Worm (Caenorhabditis elegans) whole organism, young adult: Measurements from ENCODE around the gene ifet-1.

Experiments
- B0261.1 ChIP-seq: sonication (generic microtip); optimal IDR thresholded peaks from 2 replicates; lab custom pipeline; 2016; ENCODE audit warnings: mild to moderate bottlenecking, missing genetic modification characterization, moderate library complexity, missing compliant biosample characterization
- C06A6.2 ChIP-seq: fragments of 200-800 bp; sonication (Bioruptor generic); conservative IDR thresholded peaks from 2 replicates; pipeline ENCODE4 v1.3.6; 2022; ENCODE audit warnings: missing genetic modification characterization, missing compliant biosample characterization
- F10E7.11 ChIP-seq: sonication (generic microtip); optimal IDR thresholded peaks from 2 replicates; lab custom pipeline; 2017; ENCODE audit warnings: mild to moderate bottlenecking, missing genetic modification characterization, moderate library complexity, missing compliant biosample characterization
- F23B12.7 ChIP-seq: sonication (generic microtip); optimal IDR thresholded peaks from 2 replicates; lab custom pipeline; 2017; ENCODE audit warnings: missing genetic modification characterization, mild to moderate bottlenecking, missing compliant biosample characterization, antibody characterized with exemption, moderate library complexity; ENCODE audit not compliant: insufficient read depth
- F33H1.4 ChIP-seq: fragments of 200-800 bp; sonication (Bioruptor generic); IDR thresholded peaks from 2 replicates; pipeline ENCODE4 v1.3.6; 2022; ENCODE audit warnings: missing genetic modification reagents, missing genetic modification characterization, missing compliant biosample characterization
- F49E8.2 ChIP-seq: sonication (generic microtip); optimal IDR thresholded peaks from 3 replicates; lab custom pipeline; 2017; ENCODE audit warnings: missing genetic modification characterization, mild to moderate bottlenecking, missing compliant biosample characterization, antibody characterized with exemption, moderate library complexity; ENCODE audit not compliant: insufficient read depth
- F52B5.7 ChIP-seq: sonication (generic microtip); optimal IDR thresholded peaks from 2 replicates; lab custom pipeline; 2016; ENCODE audit warnings: mild to moderate bottlenecking, missing genetic modification characterization, missing compliant biosample characterization
- F57C9.4 ChIP-seq: sonication (generic microtip); optimal IDR thresholded peaks from 2 replicates; lab custom pipeline; 2017; ENCODE audit warnings: mild to moderate bottlenecking, missing genetic modification characterization, missing compliant biosample characterization
- T26A5.8 ChIP-seq: sonication (generic microtip); optimal IDR thresholded peaks from 2 replicates; lab custom pipeline; 2016; ENCODE audit warnings: missing genetic modification characterization, missing compliant biosample characterization
- Y56A3A.18 ChIP-seq: fragments of 200-800 bp; sonication (Bioruptor generic); IDR thresholded peaks from 2 replicates; pipeline ENCODE4 v1.3.6; 2022; ENCODE audit warnings: missing genetic modification reagents, missing genetic modification characterization, missing compliant biosample characterization
- aptf-2 ChIP-seq: fragments of 200-800 bp; sonication (Bioruptor generic); conservative IDR thresholded peaks from 2 replicates; pipeline ENCODE4 v1.3.6; 2022; ENCODE audit warnings: missing genetic modification reagents, missing genetic modification characterization, missing compliant biosample characterization
- attf-5 ChIP-seq: fragments of 200-800 bp; sonication (Bioruptor generic); optimal IDR thresholded peaks from 2 replicates; lab custom pipeline; 2018; ENCODE audit warnings: mild to moderate bottlenecking, missing genetic modification characterization, missing compliant biosample characterization
- bed-1 ChIP-seq: fragments of 200-800 bp; sonication (Bioruptor generic); IDR thresholded peaks from 2 replicates; pipeline ENCODE4 v1.3.6; 2022; ENCODE audit warnings: missing genetic modification reagents, missing genetic modification characterization, missing compliant biosample characterization
- ceh-100 ChIP-seq: fragments of 200-800 bp; sonication (Bioruptor generic); IDR thresholded peaks from 2 replicates; pipeline ENCODE4 v1.3.6; 2022; ENCODE audit warnings: missing genetic modification reagents, missing genetic modification characterization, missing compliant biosample characterization
- ceh-58 ChIP-seq: fragments of 200-800 bp; sonication (Bioruptor generic); IDR thresholded peaks from 2 replicates; pipeline ENCODE4 v1.3.6; 2022; ENCODE audit warnings: missing genetic modification characterization, missing compliant biosample characterization
- chd-7 ChIP-seq: sonication (generic microtip); optimal IDR thresholded peaks from 2 replicates; lab custom pipeline; 2016; ENCODE audit warnings: mild to moderate bottlenecking, missing genetic modification characterization, moderate library complexity, missing compliant biosample characterization
- dpl-1 ChIP-seq: fragments of 150-350 bp; optimal IDR thresholded peaks from 2 replicates; lab custom pipeline; 2014; ENCODE audit warnings: missing biosample characterization, missing genetic modification reagents, missing genetic modification characterization
- egrh-3 ChIP-seq: fragments of 200-800 bp; sonication (Bioruptor generic); IDR thresholded peaks from 2 replicates; pipeline ENCODE4 v1.3.6; 2022; ENCODE audit warnings: missing genetic modification reagents, missing genetic modification characterization, missing compliant biosample characterization
- ekl-4 ChIP-seq: fragments of 200-800 bp; sonication (Bioruptor generic); IDR thresholded peaks from 2 replicates; pipeline ENCODE4 v1.3.6; 2022; ENCODE audit warnings: missing genetic modification reagents, missing genetic modification characterization, missing compliant biosample characterization
- him-1 ChIP-seq: sonication (generic microtip); optimal IDR thresholded peaks from 2 replicates; lab custom pipeline; 2016; ENCODE audit warnings: missing genotype, missing genetic modification reagents, missing genetic modification characterization, missing compliant biosample characterization
- hmg-1.2 ChIP-seq: fragments of 200-800 bp; sonication (Bioruptor generic); IDR thresholded peaks from 2 replicates; pipeline ENCODE4 v1.3.6; 2022; ENCODE audit warnings: missing genetic modification reagents, missing genetic modification characterization, missing compliant biosample characterization
- lin-26 ChIP-seq: fragments of 200-800 bp; sonication (Bioruptor generic); IDR thresholded peaks from 2 replicates; pipeline ENCODE4 v1.3.6; 2022; ENCODE audit warnings: missing genetic modification reagents, missing genetic modification characterization, missing compliant biosample characterization
- lin-40 ChIP-seq: sonication (generic microtip); optimal IDR thresholded peaks from 2 replicates; lab custom pipeline; 2016; ENCODE audit warnings: missing genetic modification characterization, mild to moderate bottlenecking, missing compliant biosample characterization, missing genotype, missing genetic modification reagents
- lin-54 ChIP-seq: fragments of 200-800 bp; sonication (Bioruptor generic); optimal IDR thresholded peaks from 2 replicates; lab custom pipeline; 2018; ENCODE audit warnings: mild to moderate bottlenecking, missing genetic modification characterization, missing compliant biosample characterization
- madf-8 ChIP-seq: fragments of 200-800 bp; sonication (Bioruptor generic); conservative IDR thresholded peaks from 2 replicates; pipeline ENCODE4 v1.3.6; 2022; ENCODE audit warnings: missing genetic modification reagents, missing genetic modification characterization, missing compliant biosample characterization
- mcd-1 ChIP-seq: fragments of 200-800 bp; sonication (Bioruptor generic); IDR thresholded peaks from 2 replicates; pipeline ENCODE4 v1.3.6; 2022; ENCODE audit warnings: missing genetic modification reagents, missing genetic modification characterization, missing compliant biosample characterization
- mel-28 ChIP-seq: sonication (generic microtip); optimal IDR thresholded peaks from 2 replicates; lab custom pipeline; 2016; ENCODE audit warnings: borderline replicate concordance, mild to moderate bottlenecking, missing genetic modification characterization, missing compliant biosample characterization
- nhr-80 ChIP-seq: sonication (generic microtip); optimal IDR thresholded peaks from 2 replicates; lab custom pipeline; 2016; ENCODE audit warnings: missing genetic modification characterization, missing compliant biosample characterization
- nhr-90 ChIP-seq: sonication (generic microtip); optimal IDR thresholded peaks from 2 replicates; lab custom pipeline; 2016; ENCODE audit warnings: missing genotype, mild to moderate bottlenecking, missing genetic modification characterization, missing compliant biosample characterization
- pha-4 ChIP-seq: fragments of 150-350 bp; sonication (generic microtip); optimal IDR thresholded peaks from 2 replicates; lab custom pipeline; 2014; ENCODE audit warnings: missing biosample characterization, missing genetic modification reagents, missing genetic modification characterization
- rec-8 ChIP-seq, 2 experiments: sonication (generic microtip); optimal IDR thresholded peaks; 2 replicates each; lab custom pipeline; 2016; ENCODE audit warnings: mild to moderate bottlenecking in 2 of 2, missing genetic modification characterization in 2 of 2, missing genetic modification reagents in 2 of 2, missing genotype in 2 of 2, missing biosample characterization in 1 of 2, missing compliant biosample characterization in 1 of 2, moderate library complexity in 1 of 2
- rpc-1 ChIP-seq, 2 experiments: fragments of 150-350 bp in 1 of 2; sonication (generic microtip) in 1 of 2; optimal IDR thresholded peaks; 2 replicates each; lab custom pipeline; 2014 to 2018; ENCODE audit warnings: missing biosample characterization in 1 of 2, missing genetic modification characterization in 1 of 2, missing genetic modification reagents in 1 of 2, missing genotype in 1 of 2
- sdz-38 ChIP-seq: sonication (generic microtip); optimal IDR thresholded peaks from 2 replicates; lab custom pipeline; 2016; ENCODE audit warnings: missing genotype, missing genetic modification characterization, missing compliant biosample characterization
- sea-2 ChIP-seq: fragments of 200-800 bp; sonication (Bioruptor generic); IDR thresholded peaks from 2 replicates; pipeline ENCODE4 v1.3.6; 2022; ENCODE audit warnings: missing genetic modification characterization, missing compliant biosample characterization
- snpc-1.1 ChIP-seq: sonication (generic microtip); optimal IDR thresholded peaks from 2 replicates; lab custom pipeline; 2017; ENCODE audit warnings: missing genetic modification characterization, mild to moderate bottlenecking, missing compliant biosample characterization, antibody characterized with exemption, moderate library complexity, missing genotype, missing genetic modification reagents; ENCODE audit not compliant: insufficient read depth
- snpc-3.4 ChIP-seq: sonication (generic microtip); optimal IDR thresholded peaks from 2 replicates; lab custom pipeline; 2017; ENCODE audit warnings: missing genetic modification characterization, mild to moderate bottlenecking, missing compliant biosample characterization, antibody characterized with exemption, moderate library complexity, missing genotype, missing genetic modification reagents
- snpc-4 ChIP-seq, 5 experiments: fragments of 150-350 bp in 1 of 5; sonication (generic microtip) in 4 of 5; optimal IDR thresholded peaks; 2 replicates each; lab custom pipeline; 2014 to 2018; ENCODE audit warnings: missing genetic modification characterization in 5 of 5, missing biosample characterization in 3 of 5, antibody characterized with exemption in 2 of 5, mild to moderate bottlenecking in 2 of 5, missing compliant biosample characterization in 2 of 5, missing genotype in 2 of 5, moderate library complexity in 2 of 5, missing genetic modification reagents in 1 of 5
- tbp1 ChIP-seq: fragments of 200-800 bp; sonication (Bioruptor generic); optimal IDR thresholded peaks from 2 replicates; lab custom pipeline; 2018; ENCODE audit warnings: mild to moderate bottlenecking, missing genetic modification characterization, missing compliant biosample characterization
- zim-3 ChIP-seq: sonication (generic microtip); optimal IDR thresholded peaks from 2 replicates; lab custom pipeline; 2017; ENCODE audit warnings: mild to moderate bottlenecking, missing genetic modification characterization, moderate library complexity, missing compliant biosample characterization
- ztf-18 ChIP-seq: sonication (generic microtip); optimal IDR thresholded peaks from 2 replicates; lab custom pipeline; 2016; ENCODE audit warnings: missing genotype, mild to moderate bottlenecking, missing genetic modification characterization, missing compliant biosample characterization
- ztf-28 ChIP-seq: fragments of 200-800 bp; sonication (Bioruptor generic); IDR thresholded peaks from 2 replicates; pipeline ENCODE4 v1.3.6; 2022; ENCODE audit warnings: missing genetic modification reagents, missing genetic modification characterization, missing compliant biosample characterization
- ztf-3 ChIP-seq: fragments of 200-800 bp; sonication (Bioruptor generic); optimal IDR thresholded peaks from 2 replicates; lab custom pipeline; 2018; ENCODE audit warnings: mild to moderate bottlenecking, missing genetic modification characterization, missing compliant biosample characterization
- ztf-6 ChIP-seq: fragments of 200-800 bp; sonication (Bioruptor generic); IDR thresholded peaks from 2 replicates; pipeline ENCODE4 v1.3.6; 2022; ENCODE audit warnings: missing genetic modification reagents, missing genetic modification characterization, missing compliant biosample characterization

The ifet-1 gene

ce11 chrIII:4434294-4434781 lies 40.6 kb downstream of the ifet-1 start, which contains the start of gene C28A5.1 (continued):
- TF ChIP-seq Y56A3A.18 (GFP tag; lab: Robert Waterston, UW) (0 out of 2 replicates have a peak, but pooled peaks have one; percentile 25), him-1 (tag; lab: Kevin White, UChicago) (peak; percentile 86), F23B12.7 (tag; lab: Kevin White, UChicago) (peak; percentile 65)

- TF ChIP-seq attf-5 (GFP tag; lab: Kevin White, UChicago) (no peak), mel-28 (tag; lab: Kevin White, UChicago) (no peak), mcd-1 (no peak), tbp1 (GFP tag; lab: Kevin White, UChicago) (no peak), ztf-6 (no peak), nhr-80 (tag; lab: Kevin White, UChicago) (no peak), aptf-2 (no peak), dpl-1 (GFP tag; lab: Kevin White, UChicago) (no peak), ztf-28 (GFP tag; lab: Robert Waterston, UW) (no peak), ztf-3 (GFP tag; lab: Kevin White, UChicago) (no peak), sdz-38 (tag; lab: Kevin White, UChicago) (no peak), ceh-100 (GFP tag; lab: Robert Waterston, UW) (no peak), sea-2 (GFP tag; lab: Robert Waterston, UW) (no peak), F49E8.2 (tag; lab: Kevin White, UChicago) (no peak), ekl-4 (GFP tag; lab: Robert Waterston, UW) (no peak), chd-7 (tag; lab: Kevin White, UChicago) (no peak), lin-40 (tag; lab: Kevin White, UChicago) (no peak), T26A5.8 (tag; lab: Kevin White, UChicago) (no peak)
Observed at ce11 chrIII:4429402-4429801, 45.5 kb downstream of the ifet-1 start, which contains the start of gene C28A5.6. Gene C28A5.6, minus strand, starts transcription at chrIII:4429502.

ce11 chrIII:4428797-4429196 lies 46.2 kb downstream of the ifet-1 start:
- peak; percentile 29 for TF ChIP-seq F52B5.7
- peak; percentile 41 for TF ChIP-seq ztf-18 (tag; lab: Kevin White, UChicago)
- TF ChIP-seq lin-54 (GFP tag; lab: Kevin White, UChicago), result peak; percentile 25
- TF ChIP-seq snpc-3.4, result peak; percentile 40
- TF ChIP-seq rec-8 (tag; optimal IDR thresholded peaks at IDR 0.05; lab: Kevin White, UChicago), result peak in 1 of 2 experiments; percentile 30
- TF ChIP-seq nhr-90 (tag; lab: Kevin White, UChicago), result peak; percentile 34
- no peak for TF ChIP-seq C06A6.2 (GFP tag; lab: Robert Waterston, UW)
- TF ChIP-seq B0261.1, result peak; percentile 71
- peak; percentile 23 for TF ChIP-seq attf-5 (GFP tag; lab: Kevin White, UChicago)
- peak; percentile 57 for TF ChIP-seq snpc-1.1 (tag; lab: Kevin White, UChicago)
- TF ChIP-seq F33H1.4 (GFP tag; lab: Robert Waterston, UW), result peak; percentile 7; the same call in 1 of the 2 replicates
- TF ChIP-seq egrh-3 (GFP tag; lab: Robert Waterston, UW), result peak; percentile 42
- TF ChIP-seq zim-3 (tag; lab: Kevin White, UChicago), result peak; percentile 46
- TF ChIP-seq ceh-58, result 0 out of 2 replicates have a peak, but pooled peaks have one; percentile 57
- no peak for TF ChIP-seq snpc-4 (GFP tag; optimal IDR thresholded peaks at IDR 0.05; lab: Kevin White, UChicago)
- TF ChIP-seq snpc-4 (tag; optimal IDR thresholded peaks at IDR 0.05; lab: Kevin White, UChicago), result peak; percentile 7 to 87 (median 58)
- TF ChIP-seq rpc-1 (optimal IDR thresholded peaks at IDR 0.05; lab: Kevin White, UChicago), result peak; percentile 58
- peak; percentile 77 for TF ChIP-seq rpc-1 (tag; optimal IDR thresholded peaks at IDR 0.05; lab: Kevin White, UChicago)
- peak; percentile 61 for TF ChIP-seq madf-8 (GFP tag; lab: Robert Waterston, UW)
- TF ChIP-seq lin-26 (GFP tag; lab: Robert Waterston, UW), result peak; percentile 89; the same call in 1 of the 2 replicates
- no peak for TF ChIP-seq pha-4 (tag; lab: Kevin White, UChicago)
- no peak for TF ChIP-seq sdz-38 (tag; lab: Kevin White, UChicago)
- no peak for TF ChIP-seq F10E7.11 (tag; lab: Kevin White, UChicago)
- no peak for TF ChIP-seq F57C9.4 (tag; lab: Kevin White, UChicago)
- peak; percentile 54 for TF ChIP-seq hmg-1.2
- 0 out of 2 replicates have a peak, but pooled peaks have one; percentile 59 for TF ChIP-seq bed-1
- TF ChIP-seq him-1 (tag; lab: Kevin White, UChicago), result peak; percentile 54
- TF ChIP-seq nhr-80 (tag; lab: Kevin White, UChicago), result peak; percentile 13
